Worm (Caenorhabditis elegans) whole organism, L1 larva: ENCODE results near the gene cut-3.
A peak's percentile ranks its signal among the peaks of the same experiment; 100 is the strongest.

ENCODE experiments used
- C16A3.4 ChIP-seq: fragments of 150-350 bp; optimal IDR thresholded peaks from 2 replicates; lab custom pipeline; 2014; ENCODE audit warnings: missing biosample characterization, missing genetic modification characterization
- C34B4.2 ChIP-seq: sonication (generic microtip); optimal IDR thresholded peaks from 2 replicates; lab custom pipeline; 2017; ENCODE audit warnings: mild to moderate bottlenecking, missing genetic modification characterization, missing compliant biosample characterization
- F16B12.6 ChIP-seq: fragments of 150-350 bp; optimal IDR thresholded peaks from 2 replicates; lab custom pipeline; 2014; ENCODE audit warnings: missing biosample characterization, missing genetic modification characterization
- Y116A8C.19 ChIP-seq: sonication (generic microtip); optimal IDR thresholded peaks from 2 replicates; lab custom pipeline; 2016; ENCODE audit warnings: missing compliant biosample characterization, missing genetic modification characterization, borderline replicate concordance
- aly-2 ChIP-seq: fragments of 150-350 bp; optimal IDR thresholded peaks from 2 replicates; lab custom pipeline; 2014; ENCODE audit warnings: missing biosample characterization, missing genetic modification characterization
- ceh-63 ChIP-seq: fragments of 200-800 bp; sonication (Bioruptor generic); optimal IDR thresholded peaks from 2 replicates; lab custom pipeline; 2018; ENCODE audit warnings: mild to moderate bottlenecking, missing genetic modification characterization, missing compliant biosample characterization
- ceh-8 ChIP-seq: fragments of 200-800 bp; sonication (Bioruptor generic); optimal IDR thresholded peaks from 2 replicates; lab custom pipeline; 2018; ENCODE audit warnings: mild to moderate bottlenecking, missing genetic modification characterization, moderate library complexity, missing compliant biosample characterization
- ceh-82 ChIP-seq, 3 experiments: fragments of 150-350 bp in 1 of 3; sonication (generic microtip) in 2 of 3; optimal IDR thresholded peaks; 2 replicates each; lab custom pipeline; 2014 to 2017; ENCODE audit warnings: missing biosample characterization in 3 of 3, missing genetic modification characterization in 3 of 3
- ceh-88 ChIP-seq: fragments of 200-800 bp; sonication (Bioruptor generic); IDR thresholded peaks from 2 replicates; pipeline ENCODE4 v1.3.6; 2022; ENCODE audit warnings: missing genetic modification characterization, missing compliant biosample characterization
- ceh-90 ChIP-seq: sonication (generic microtip); optimal IDR thresholded peaks from 2 replicates; lab custom pipeline; 2016; ENCODE audit warnings: missing genetic modification characterization, missing compliant biosample characterization
- dsc-1 ChIP-seq: sonication (generic microtip); optimal IDR thresholded peaks from 2 replicates; lab custom pipeline; 2016; ENCODE audit warnings: mild to moderate bottlenecking, missing genetic modification characterization, missing compliant biosample characterization
- efl-1 ChIP-seq, 4 experiments: fragments of 150-350 bp; optimal IDR thresholded peaks in 3 of 4; peaks in 1 of 4; 1 replicate in 1 of 4; 2 replicates in 3 of 4; lab custom pipeline; 2014; ENCODE audit warnings: missing biosample characterization in 2 of 4, missing genetic modification characterization in 2 of 4, missing genetic modification reagents in 2 of 4
- efl-3 ChIP-seq: fragments of 200-800 bp; sonication (Bioruptor generic); optimal IDR thresholded peaks from 2 replicates; lab custom pipeline; 2018; ENCODE audit warnings: mild to moderate bottlenecking, missing genetic modification characterization, missing compliant biosample characterization
- egl-13 ChIP-seq: sonication (generic microtip); optimal IDR thresholded peaks from 2 replicates; lab custom pipeline; 2016; ENCODE audit warnings: missing genotype, missing genetic modification reagents, missing genetic modification characterization, missing compliant biosample characterization
- egl-27 ChIP-seq, 2 experiments: fragments of 150-350 bp in 1 of 2; sonication (generic microtip); optimal IDR thresholded peaks; 3 replicates each; lab custom pipeline; 2017 to 2018; ENCODE audit warnings: missing biosample characterization in 2 of 2, missing genetic modification characterization in 2 of 2, missing genetic modification reagents in 2 of 2
- elt-2 ChIP-seq: sonication (generic microtip); optimal IDR thresholded peaks from 2 replicates; lab custom pipeline; 2016; ENCODE audit warnings: missing genetic modification characterization, mild to moderate bottlenecking, inconsistent platforms, missing compliant biosample characterization, missing genetic modification reagents
- elt-3 ChIP-seq, 6 experiments: fragments of 150-350 bp in 1 of 6; sonication (generic microtip); optimal IDR thresholded peaks; 2 replicates each; lab custom pipeline; 2017 to 2018; ENCODE audit warnings: missing biosample characterization in 6 of 6, missing genetic modification characterization in 6 of 6, inconsistent platforms in 1 of 6
- fkh-10 ChIP-seq: sonication (generic microtip); optimal IDR thresholded peaks from 2 replicates; lab custom pipeline; 2017; ENCODE audit warnings: missing biosample characterization, missing genetic modification reagents, missing genetic modification characterization
- fkh-4 ChIP-seq: sonication (generic microtip); optimal IDR thresholded peaks from 2 replicates; lab custom pipeline; 2016; ENCODE audit warnings: missing compliant biosample characterization, missing genetic modification characterization, borderline replicate concordance
- fkh-8 ChIP-seq: sonication (generic microtip); optimal IDR thresholded peaks from 2 replicates; lab custom pipeline; 2016; ENCODE audit warnings: mild to moderate bottlenecking, missing genetic modification characterization, missing compliant biosample characterization
- fos-1 ChIP-seq: fragments of 150-350 bp; optimal IDR thresholded peaks from 2 replicates; lab custom pipeline; 2014; ENCODE audit warnings: missing biosample characterization, missing genetic modification characterization
- grh-1 ChIP-seq: fragments of 200-800 bp; sonication (Bioruptor generic); IDR thresholded peaks from 2 replicates; pipeline ENCODE4 v1.3.6; 2022; ENCODE audit warnings: missing genetic modification reagents, missing genetic modification characterization, missing compliant biosample characterization
- hlh-4 ChIP-seq: sonication (generic microtip); optimal IDR thresholded peaks from 2 replicates; lab custom pipeline; 2016; ENCODE audit warnings: mild to moderate bottlenecking, missing genetic modification characterization, missing compliant biosample characterization
- hpl-2 ChIP-seq: fragments of 150-350 bp; optimal IDR thresholded peaks from 2 replicates; lab custom pipeline; 2014; ENCODE audit warnings: missing biosample characterization, missing genetic modification reagents, missing genetic modification characterization
- irx-1 ChIP-seq: sonication (generic microtip); optimal IDR thresholded peaks from 2 replicates; lab custom pipeline; 2016; ENCODE audit warnings: missing genetic modification characterization, missing compliant biosample characterization
- isw-1 ChIP-seq: fragments of 200-800 bp; sonication (Bioruptor generic); IDR thresholded peaks from 2 replicates; pipeline ENCODE4 v1.3.6; 2022; ENCODE audit warnings: missing genetic modification characterization, missing compliant biosample characterization
- lin-13 ChIP-seq: fragments of 150-350 bp; optimal IDR thresholded peaks from 2 replicates; lab custom pipeline; 2014; ENCODE audit warnings: missing biosample characterization, missing genetic modification reagents, missing genetic modification characterization
- lin-15B ChIP-seq: fragments of 150-350 bp; sonication (generic microtip); optimal IDR thresholded peaks from 3 replicates; lab custom pipeline; 2014; ENCODE audit warnings: missing biosample characterization, missing genetic modification characterization
- lir-3 ChIP-seq: sonication (generic microtip); optimal IDR thresholded peaks from 2 replicates; lab custom pipeline; 2016; ENCODE audit warnings: mild to moderate bottlenecking, missing genetic modification characterization, moderate library complexity, missing compliant biosample characterization; ENCODE audit not compliant: poor library complexity
- mdl-1 ChIP-seq, 2 experiments: fragments of 150-350 bp; optimal IDR thresholded peaks; 2 replicates each; lab custom pipeline; 2014 to 2017; ENCODE audit warnings: missing biosample characterization in 2 of 2, missing genetic modification characterization in 2 of 2, inconsistent platforms in 1 of 2
- mef-2 ChIP-seq: fragments of 150-350 bp; optimal IDR thresholded peaks from 2 replicates; lab custom pipeline; 2014; ENCODE audit warnings: missing biosample characterization, missing genetic modification characterization
- mep-1 ChIP-seq: fragments of 150-350 bp; optimal IDR thresholded peaks from 2 replicates; lab custom pipeline; 2014; ENCODE audit warnings: missing biosample characterization, missing genetic modification characterization
- nhr-11 ChIP-seq: fragments of 150-350 bp; optimal IDR thresholded peaks from 2 replicates; lab custom pipeline; 2014; ENCODE audit warnings: missing biosample characterization, missing genetic modification characterization
- nhr-12 ChIP-seq: sonication (generic microtip); optimal IDR thresholded peaks from 2 replicates; lab custom pipeline; 2017; ENCODE audit warnings: missing biosample characterization, missing genetic modification characterization
- nhr-20 ChIP-seq: sonication (generic microtip); optimal IDR thresholded peaks from 2 replicates; lab custom pipeline; 2016; ENCODE audit warnings: mild to moderate bottlenecking, missing genetic modification characterization, missing compliant biosample characterization
- nhr-71 ChIP-seq: sonication (generic microtip); optimal IDR thresholded peaks from 2 replicates; lab custom pipeline; 2016; ENCODE audit warnings: mild to moderate bottlenecking, missing genetic modification characterization, moderate library complexity, missing compliant biosample characterization
- nhr-76 ChIP-seq: sonication (generic microtip); optimal IDR thresholded peaks from 2 replicates; lab custom pipeline; 2017; ENCODE audit warnings: missing biosample characterization, missing genetic modification characterization
- pag-3 ChIP-seq: sonication (generic microtip); optimal IDR thresholded peaks from 2 replicates; lab custom pipeline; 2017; ENCODE audit warnings: missing genetic modification characterization, mild to moderate bottlenecking, missing compliant biosample characterization, antibody characterized with exemption, borderline replicate concordance; ENCODE audit not compliant: insufficient read depth
- pax-3 ChIP-seq: fragments of 200-800 bp; sonication (Bioruptor generic); optimal IDR thresholded peaks from 2 replicates; lab custom pipeline; 2018; ENCODE audit warnings: mild to moderate bottlenecking, missing genetic modification characterization, moderate library complexity, missing compliant biosample characterization
- rnt-1 ChIP-seq: sonication (generic microtip); optimal IDR thresholded peaks from 2 replicates; lab custom pipeline; 2016; ENCODE audit warnings: mild to moderate bottlenecking, missing genetic modification characterization, moderate library complexity, missing compliant biosample characterization
- snpc-4 ChIP-seq: fragments of 150-350 bp; optimal IDR thresholded peaks from 2 replicates; lab custom pipeline; 2014; ENCODE audit warnings: missing biosample characterization, missing genetic modification characterization
- snu-23 ChIP-seq: sonication (generic microtip); optimal IDR thresholded peaks from 2 replicates; lab custom pipeline; 2016; ENCODE audit warnings: missing genetic modification characterization, missing compliant biosample characterization
- sox-4 ChIP-seq: sonication (generic microtip); optimal IDR thresholded peaks from 2 replicates; lab custom pipeline; 2016; ENCODE audit warnings: missing genetic modification characterization, missing compliant biosample characterization
- sup-37 ChIP-seq: fragments of 200-800 bp; sonication (Bioruptor generic); optimal IDR thresholded peaks from 2 replicates; lab custom pipeline; 2018; ENCODE audit warnings: mild to moderate bottlenecking, missing genetic modification characterization, missing compliant biosample characterization
- swsn-7 ChIP-seq: sonication (generic microtip); optimal IDR thresholded peaks from 2 replicates; lab custom pipeline; 2016; ENCODE audit warnings: missing genetic modification characterization, missing compliant biosample characterization
- unc-130 ChIP-seq: fragments of 150-350 bp; optimal IDR thresholded peaks from 2 replicates; lab custom pipeline; 2017; ENCODE audit warnings: missing biosample characterization, missing genetic modification characterization, inconsistent platforms
- unc-86 ChIP-seq: sonication (generic microtip); optimal IDR thresholded peaks from 2 replicates; lab custom pipeline; 2016; ENCODE audit warnings: missing genetic modification characterization, missing compliant biosample characterization
- unc-98 ChIP-seq: fragments of 200-800 bp; sonication (Bioruptor generic); IDR thresholded peaks from 2 replicates; pipeline ENCODE4 v1.3.6; 2022; ENCODE audit warnings: missing genetic modification characterization, missing compliant biosample characterization
- vab-15 ChIP-seq: sonication (generic microtip); optimal IDR thresholded peaks from 2 replicates; lab custom pipeline; 2017; ENCODE audit warnings: missing genotype, mild to moderate bottlenecking, missing genetic modification characterization, missing compliant biosample characterization
- zag-1 ChIP-seq: fragments of 150-350 bp; optimal IDR thresholded peaks from 2 replicates; lab custom pipeline; 2014; ENCODE audit warnings: missing biosample characterization, missing genetic modification characterization
- zip-4 ChIP-seq: fragments of 200-800 bp; sonication (Bioruptor generic); optimal IDR thresholded peaks from 2 replicates; lab custom pipeline; 2018; ENCODE audit warnings: mild to moderate bottlenecking, missing genetic modification characterization, moderate library complexity, missing compliant biosample characterization

cut-3 gene

ce11 chrII:8481033-8481708 lies 34.5 kb upstream of the cut-3 start (continued):
- no peak for TF ChIP-seq mef-2
- peak; percentile 76 for TF ChIP-seq nhr-71 (tag; lab: Kevin White, UChicago)
- TF ChIP-seq hlh-4 (tag; lab: Kevin White, UChicago), result no peak
- TF ChIP-seq fos-1 (tag; lab: Kevin White, UChicago), result no peak
- no peak for TF ChIP-seq aly-2 (tag; lab: Kevin White, UChicago)
- TF ChIP-seq fkh-10 (GFP tag; lab: Kevin White, UChicago), result no peak
- TF ChIP-seq irx-1, result no peak
- TF ChIP-seq mep-1, result peak; percentile 44
- no peak for TF ChIP-seq nhr-12 (tag; lab: Kevin White, UChicago)
- TF ChIP-seq sox-4 (tag; lab: Kevin White, UChicago), result no peak
- TF ChIP-seq mdl-1 (tag; optimal IDR thresholded peaks at IDR 0.05; lab: Kevin White, UChicago), result no peak
- TF ChIP-seq unc-130 (tag; lab: Kevin White, UChicago), result peak; percentile 12
- no peak for TF ChIP-seq pag-3
- no peak for TF ChIP-seq unc-86 (tag; lab: Kevin White, UChicago)
- no peak for TF ChIP-seq snpc-4 (tag; lab: Kevin White, UChicago)
- TF ChIP-seq Y116A8C.19 (tag; lab: Kevin White, UChicago), result no peak
- TF ChIP-seq egl-27 (tag; optimal IDR thresholded peaks at IDR 0.05; lab: Kevin White, UChicago), result no peak
- TF ChIP-seq lin-15B, result no peak
- no peak for TF ChIP-seq hpl-2 (GFP tag; lab: Kevin White, UChicago)
- TF ChIP-seq efl-3 (GFP tag; lab: Kevin White, UChicago), result no peak
- TF ChIP-seq C34B4.2 (tag; lab: Kevin White, UChicago), result no peak
- TF ChIP-seq isw-1 (GFP tag; lab: Robert Waterston, UW), result no peak
- no peak for TF ChIP-seq lin-13
- no peak for TF ChIP-seq ceh-90 (tag; lab: Kevin White, UChicago)
- TF ChIP-seq elt-3 (tag; optimal IDR thresholded peaks at IDR 0.05; lab: Kevin White, UChicago), result peak in 1 of 6 experiments; percentile 41
- TF ChIP-seq ceh-63, result no peak
- no peak for TF ChIP-seq nhr-76 (tag; lab: Kevin White, UChicago)
- TF ChIP-seq ceh-88 (GFP tag; lab: Robert Waterston, UW), result no peak
- TF ChIP-seq zag-1 (tag; lab: Kevin White, UChicago), result no peak
- peak; percentile 41 for TF ChIP-seq rnt-1
- TF ChIP-seq C16A3.4 (tag; lab: Kevin White, UChicago), result peak; percentile 2
- no peak for TF ChIP-seq elt-2
- no peak for TF ChIP-seq swsn-7 (tag; lab: Kevin White, UChicago)
- no peak for TF ChIP-seq vab-15
- no peak for TF ChIP-seq unc-98 (GFP tag; lab: Robert Waterston, UW)
- TF ChIP-seq grh-1 (GFP tag; lab: Robert Waterston, UW), result no peak
- TF ChIP-seq dsc-1 (tag; lab: Kevin White, UChicago), result peak; percentile 13
- TF ChIP-seq ceh-8 (GFP tag; lab: Kevin White, UChicago), result no peak
- no peak for TF ChIP-seq F16B12.6
- TF ChIP-seq fkh-4 (tag; lab: Kevin White, UChicago), result no peak
- no peak for TF ChIP-seq nhr-11 (tag; lab: Kevin White, UChicago)
- TF ChIP-seq pax-3 (tag; lab: Kevin White, UChicago), result no peak
- TF ChIP-seq ceh-82 (tag; optimal IDR thresholded peaks at IDR 0.05; lab: Kevin White, UChicago), result no peak
- TF ChIP-seq snu-23, result peak; percentile 34
- TF ChIP-seq fkh-8 (tag; lab: Kevin White, UChicago), result peak; percentile 48
- TF ChIP-seq lir-3 (tag; lab: Kevin White, UChicago), result no peak
- TF ChIP-seq sup-37, result no peak
- no peak for TF ChIP-seq efl-1 (optimal IDR thresholded peaks at IDR 0.05; lab: Kevin White, UChicago)
- TF ChIP-seq efl-1 (GFP tag; optimal IDR thresholded peaks at IDR 0.05 in 1 of 2; lab: Kevin White, UChicago), result peak in 1 of 2 experiments; percentile 83
- TF ChIP-seq zip-4 (GFP tag; lab: Kevin White, UChicago), result no peak
- no peak for TF ChIP-seq egl-13 (tag; lab: Kevin White, UChicago)
- peak; percentile 82 for TF ChIP-seq nhr-20
